Fruit fly (Drosophila melanogaster) whole organism, embryonic: ENCODE results near the gene mino.
"Not testable (repeated sequence)": the region's sequence is repeated elsewhere in the genome, so short reads cannot be mapped to it uniquely, and the experiment has no call there.

ENCODE experiments used
- B-H1 ChIP-seq: fragments of 200-800 bp; sonication (Bioruptor generic); IDR thresholded peaks from 3 replicates; pipeline ENCODE4 v1.3.6; 2022; ENCODE audit warnings: missing biosample characterization, missing genetic modification characterization
- CG18599 ChIP-seq: fragments of 200-800 bp; sonication (Bioruptor generic); optimal IDR thresholded peaks from 3 replicates; lab custom pipeline; 2017; ENCODE audit warnings: missing biosample characterization, missing genetic modification characterization, mild to moderate bottlenecking, moderate library complexity, missing genetic modification reagents
- CG18764 ChIP-seq: fragments of 200-800 bp; sonication (Bioruptor generic); optimal IDR thresholded peaks from 3 replicates; lab custom pipeline; 2016; ENCODE audit warnings: missing biosample characterization, missing genetic modification characterization
- CG8290 ChIP-seq, 3 experiments: fragments of 200-800 bp; sonication (Bioruptor generic); optimal IDR thresholded peaks; 2 replicates each; lab custom pipeline; 2016 to 2019; ENCODE audit warnings: missing biosample characterization in 3 of 3, missing genetic modification characterization in 3 of 3, mild to moderate bottlenecking in 2 of 3, moderate library complexity in 1 of 3
- Fer1 ChIP-seq: fragments of 200-800 bp; sonication (Bioruptor generic); optimal IDR thresholded peaks from 2 replicates; lab custom pipeline; 2017; ENCODE audit warnings: missing biosample characterization, mild to moderate bottlenecking, missing genetic modification characterization
- HLH4C ChIP-seq: fragments of 200-800 bp; sonication (Bioruptor generic); IDR thresholded peaks from 3 replicates; pipeline ENCODE4 v1.3.6; 2022; ENCODE audit warnings: missing biosample characterization, missing genetic modification characterization; ENCODE audit not compliant: partially characterized antibody
- Kr ChIP-seq: fragments of 200-800 bp; sonication (Bioruptor generic); optimal IDR thresholded peaks from 2 replicates; lab custom pipeline; 2017; ENCODE audit warnings: missing biosample characterization, mild to moderate bottlenecking, missing genetic modification characterization
- NK7.1 ChIP-seq: fragments of 200-800 bp; sonication (Bioruptor generic); optimal IDR thresholded peaks from 3 replicates; lab custom pipeline; 2016; ENCODE audit warnings: missing biosample characterization, missing genetic modification characterization
- bigmax ChIP-seq: fragments of 200-800 bp; sonication (Bioruptor generic); optimal IDR thresholded peaks from 2 replicates; lab custom pipeline; 2018; ENCODE audit warnings: missing biosample characterization, mild to moderate bottlenecking, missing genetic modification characterization
- chif ChIP-seq, 2 experiments: fragments of 200-800 bp; sonication (Bioruptor generic); optimal IDR thresholded peaks; 3 replicates each; lab custom pipeline; 2016; ENCODE audit warnings: missing biosample characterization in 2 of 2, missing genetic modification characterization in 2 of 2
- crp ChIP-seq, 2 experiments: fragments of 200-800 bp; sonication (Bioruptor generic); optimal IDR thresholded peaks; 2 replicates in 1 of 2; 3 replicates in 1 of 2; lab custom pipeline; 2017; ENCODE audit warnings: missing biosample characterization in 2 of 2, missing genetic modification characterization in 2 of 2, mild to moderate bottlenecking in 1 of 2, moderate library complexity in 1 of 2
- inv ChIP-seq: fragments of 200-800 bp; sonication (Bioruptor generic); IDR thresholded peaks from 2 replicates; pipeline ENCODE4 v1.3.6; 2022; ENCODE audit warnings: missing biosample characterization, missing genetic modification characterization; ENCODE audit not compliant: partially characterized antibody
- nerfin-2 ChIP-seq: fragments of 200-800 bp; sonication (Bioruptor generic); IDR thresholded peaks from 2 replicates; pipeline ENCODE4 v1.3.6; 2022; ENCODE audit warnings: missing biosample characterization, missing genetic modification characterization; ENCODE audit not compliant: partially characterized antibody

The mino gene

DNA sequence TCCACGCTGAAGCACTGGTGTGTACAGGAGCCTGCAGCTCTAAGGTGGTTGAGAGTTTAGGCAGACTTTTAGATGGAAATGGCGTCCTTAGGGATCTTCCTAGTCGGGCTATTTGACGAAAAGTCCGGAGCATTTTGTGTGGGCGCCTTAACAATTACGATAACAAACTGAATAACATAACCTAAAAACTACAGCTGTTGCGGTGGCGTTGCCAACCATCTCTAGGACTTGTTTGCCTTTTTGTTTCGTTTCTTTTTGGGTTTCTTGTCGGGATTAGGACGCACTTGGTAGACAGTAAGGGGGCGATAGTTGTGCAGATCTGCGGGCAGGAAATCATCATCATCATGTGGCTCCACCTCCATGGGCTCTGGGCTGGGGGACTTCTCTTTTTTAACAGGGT, 33.0 kb downstream of the mino start (continued):
- TF ChIP-seq HLH4C (GFP tag; lab: Robert Waterston, UW): no peak
- no peak for TF ChIP-seq nerfin-2 (GFP tag; lab: Robert Waterston, UW)
- TF ChIP-seq Fer1 (GFP tag; lab: Kevin White, UChicago): no peak
- TF ChIP-seq CG18599 (GFP tag; lab: Kevin White, UChicago): no peak

DNA sequence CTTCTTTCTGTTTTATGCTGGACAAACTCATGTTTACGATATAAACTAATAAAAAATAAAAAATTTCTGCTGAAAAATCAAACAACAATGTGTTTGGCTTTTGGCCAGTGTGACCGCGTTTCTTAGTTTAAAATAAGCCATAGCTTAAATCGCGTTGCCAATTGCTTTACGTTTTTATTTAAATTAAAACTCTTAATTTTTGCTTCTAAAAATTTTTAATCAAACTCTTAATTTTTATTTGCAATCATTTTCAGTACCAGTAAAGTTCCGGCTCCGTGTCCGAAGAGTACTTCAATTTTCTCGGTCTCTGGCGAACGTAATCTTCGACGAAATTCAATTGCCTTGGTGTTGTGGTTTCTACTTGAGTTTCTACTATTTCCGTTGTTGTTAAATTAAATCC, 34.2 kb downstream of the mino start, which contains the start of the genes CG42487 and CG4884:
CG42487 (minus strand) TSS at position 101 of the 400 bp plus-strand sequence.
CG4884 (minus strand) TSS at position 101 of the 400 bp plus-strand sequence.
- TF ChIP-seq crp (GFP tag; optimal IDR thresholded peaks at IDR 0.05; lab: Kevin White, UChicago); CG18764; Kr (GFP tag; lab: Kevin White, UChicago): not testable (repeated sequence)

DNA sequence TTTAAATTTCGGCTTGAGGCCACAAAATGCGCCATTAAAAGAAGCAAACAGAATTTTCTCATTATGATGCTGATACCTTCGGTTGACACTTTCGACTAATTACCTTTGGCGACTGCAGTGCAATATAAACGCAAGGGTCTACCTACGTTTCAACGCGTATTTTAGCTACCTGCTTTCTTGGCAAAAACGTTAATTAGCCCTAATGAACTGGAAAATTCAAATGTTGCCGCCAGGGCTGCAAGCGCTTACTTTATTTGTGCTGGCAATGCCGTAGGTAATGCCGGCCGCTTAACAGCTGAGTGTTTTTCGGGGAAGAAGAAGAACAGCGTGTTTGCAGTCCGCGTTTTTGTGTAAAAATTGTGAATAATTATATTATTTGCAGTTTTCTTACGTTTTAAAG, 35.5 kb downstream of the mino start, which contains the start of gene CG31253:
CG31253 (minus strand) TSS at position 101 of the 400 bp plus-strand sequence.
- not testable (repeated sequence) for TF ChIP-seq bigmax (GFP tag; lab: Kevin White, UChicago); NK7.1; inv
- TF ChIP-seq, all 482 proteins: peak for 0; not testable (repeated sequence) for 482

DNA sequence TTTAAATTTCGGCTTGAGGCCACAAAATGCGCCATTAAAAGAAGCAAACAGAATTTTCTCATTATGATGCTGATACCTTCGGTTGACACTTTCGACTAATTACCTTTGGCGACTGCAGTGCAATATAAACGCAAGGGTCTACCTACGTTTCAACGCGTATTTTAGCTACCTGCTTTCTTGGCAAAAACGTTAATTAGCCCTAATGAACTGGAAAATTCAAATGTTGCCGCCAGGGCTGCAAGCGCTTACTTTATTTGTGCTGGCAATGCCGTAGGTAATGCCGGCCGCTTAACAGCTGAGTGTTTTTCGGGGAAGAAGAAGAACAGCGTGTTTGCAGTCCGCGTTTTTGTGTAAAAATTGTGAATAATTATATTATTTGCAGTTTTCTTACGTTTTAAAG, 38.1 kb downstream of the mino start, which contains the start of the genes CG31131 and CG4849:
CG31131 (minus strand) TSS at position 101 of the 400 bp plus-strand sequence.
CG4849 (plus strand) TSS at position 297 of the 400 bp plus-strand sequence.
- not testable (repeated sequence) for TF ChIP-seq chif (GFP tag; optimal IDR thresholded peaks at IDR 0.05; lab: Kevin White, UChicago); CG8290 (GFP tag; optimal IDR thresholded peaks at IDR 0.05; lab: Kevin White, UChicago); CG8290 (tag; optimal IDR thresholded peaks at IDR 0.05; lab: Kevin White, UChicago); B-H1 (GFP tag; lab: Robert Waterston, UW)
